Worm (Caenorhabditis elegans): ENCODE results near the gene toe-2.

ce11 chrII:6484876-6485526 is 36.2 kb downstream of the toe-2 start, which contains the start of the genes lido-16 and plpp-1.2:
- TF ChIP-seq ztf-11 (tag; optimal IDR thresholded peaks at IDR 0.05) (no peak), egl-27 (tag; optimal IDR thresholded peaks at IDR 0.05) (no peak), egl-43 (GFP tag; IDR thresholded peaks at IDR 0.05) (no peak), T20F7.1 (GFP tag; optimal IDR thresholded peaks at IDR 0.05) (no peak), ama-1 (optimal IDR thresholded peaks at IDR 0.05) (no peak), nhr-102 (tag; optimal IDR thresholded peaks at IDR 0.05) (no peak), zip-11 (GFP tag; IDR thresholded peaks at IDR 0.05) (no peak), unc-39 (tag; optimal IDR thresholded peaks at IDR 0.05) (no peak), nhr-76 (tag; optimal IDR thresholded peaks at IDR 0.05) (no peak)

Data from whole organism, L4 larva.